Worm (Caenorhabditis elegans): ENCODE measurements around the gene Y81B9A.1.

Y81B9A.1 gene

DNA sequence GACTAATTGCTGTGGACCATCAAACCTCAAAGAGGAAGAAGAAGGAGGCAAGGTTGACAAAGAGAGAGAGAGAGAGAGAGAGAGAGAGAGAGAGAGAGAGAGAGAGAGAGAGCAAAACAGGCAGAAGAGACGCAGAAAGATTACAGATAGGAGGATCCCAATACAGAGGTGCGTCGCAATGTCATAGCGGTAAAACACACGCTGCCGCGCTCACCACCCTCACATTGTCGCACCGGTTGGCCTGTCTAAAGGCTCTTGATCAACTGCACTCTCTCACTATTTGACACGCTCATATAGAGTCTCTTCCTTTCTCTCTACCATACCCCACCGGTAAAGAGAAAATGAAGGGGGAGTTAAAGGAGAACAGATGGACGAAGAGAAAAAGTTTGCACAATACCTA lies 33.0 kb downstream of the Y81B9A.1 start:
- TF ChIP-seq C06A6.2 (GFP tag; conservative IDR thresholded peaks at IDR 0.05): no peak
- TF ChIP-seq K12H6.12 (tag; optimal IDR thresholded peaks at IDR 0.05): peak; percentile 6
- TF ChIP-seq Y79H2A.3 (GFP tag; conservative IDR thresholded peaks at IDR 0.05): no peak
- no peak for TF ChIP-seq hrde-1 (tag; optimal IDR thresholded peaks at IDR 0.05; ENCODE audit: borderline replicate concordance)
- TF ChIP-seq F57C9.4 (tag; optimal IDR thresholded peaks at IDR 0.05): no peak
- TF ChIP-seq Y53G8AR.9 (GFP tag; conservative IDR thresholded peaks at IDR 0.05): 0 out of 2 replicates have a peak, but pooled peaks have one; percentile 37
- no peak for TF ChIP-seq ekl-4 (GFP tag; IDR thresholded peaks at IDR 0.05)
- no peak for TF ChIP-seq akir-1 (GFP tag; optimal IDR thresholded peaks at IDR 0.05)
- no peak for TF ChIP-seq bed-2 (GFP tag; IDR thresholded peaks at IDR 0.05)
- TF ChIP-seq hlh-26 (GFP tag; conservative IDR thresholded peaks at IDR 0.05): no peak
- TF ChIP-seq F39B2.1 (GFP tag; IDR thresholded peaks at IDR 0.05): no peak
- TF ChIP-seq zfh-2 (GFP tag; conservative IDR thresholded peaks at IDR 0.05): peak; percentile 78
- peak; percentile 13 for TF ChIP-seq tbp1 (GFP tag; optimal IDR thresholded peaks at IDR 0.05)
- TF ChIP-seq ceh-27 (GFP tag; optimal IDR thresholded peaks at IDR 0.05): peak; percentile 41
- 0 out of 2 replicates have a peak, but pooled peaks have one; percentile 18 for TF ChIP-seq hmg-20 (GFP tag; IDR thresholded peaks at IDR 0.05)
- TF ChIP-seq F23B12.7 (tag; optimal IDR thresholded peaks at IDR 0.05; ENCODE audit: insufficient read depth): no peak
- TF ChIP-seq fkh-3 (tag; optimal IDR thresholded peaks at IDR 0.05): no peak
- TF ChIP-seq nhr-80 (tag; optimal IDR thresholded peaks at IDR 0.05): peak; percentile 86
- TF ChIP-seq cebp-1 (GFP tag; IDR thresholded peaks at IDR 0.05): no peak
- TF ChIP-seq cebp-1 (tag; optimal IDR thresholded peaks at IDR 0.05): peak; percentile 53
- peak; percentile 68; the same call in 1 of the 2 replicates for TF ChIP-seq dox-1 (GFP tag; IDR thresholded peaks at IDR 0.05)
- TF ChIP-seq madf-6 (GFP tag; IDR thresholded peaks at IDR 0.05): no peak
- no peak for TF ChIP-seq rcor-1 (GFP tag; IDR thresholded peaks at IDR 0.05)
- TF ChIP-seq madf-8 (GFP tag; conservative IDR thresholded peaks at IDR 0.05): no peak
- no peak for TF ChIP-seq lin-26 (GFP tag; IDR thresholded peaks at IDR 0.05)
- no peak for TF ChIP-seq mes-4 (tag; optimal IDR thresholded peaks at IDR 0.05)
- TF ChIP-seq zim-3 (tag; optimal IDR thresholded peaks at IDR 0.05): no peak
- TF ChIP-seq nfyb-1 (GFP tag; IDR thresholded peaks at IDR 0.05): no peak
- peak; percentile 89 for TF ChIP-seq hmg-1.2 (GFP tag; IDR thresholded peaks at IDR 0.05)
- no peak for TF ChIP-seq him-1 (tag; optimal IDR thresholded peaks at IDR 0.05)
- TF ChIP-seq lsy-27 (tag; optimal IDR thresholded peaks at IDR 0.05; ENCODE audit: borderline replicate concordance, insufficient read depth): no peak
- peak; percentile 38; the same call in 1 of the 2 replicates for TF ChIP-seq pbrm-1 (GFP tag; IDR thresholded peaks at IDR 0.05)
- TF ChIP-seq die-1 (tag; optimal IDR thresholded peaks at IDR 0.05): no peak

DNA sequence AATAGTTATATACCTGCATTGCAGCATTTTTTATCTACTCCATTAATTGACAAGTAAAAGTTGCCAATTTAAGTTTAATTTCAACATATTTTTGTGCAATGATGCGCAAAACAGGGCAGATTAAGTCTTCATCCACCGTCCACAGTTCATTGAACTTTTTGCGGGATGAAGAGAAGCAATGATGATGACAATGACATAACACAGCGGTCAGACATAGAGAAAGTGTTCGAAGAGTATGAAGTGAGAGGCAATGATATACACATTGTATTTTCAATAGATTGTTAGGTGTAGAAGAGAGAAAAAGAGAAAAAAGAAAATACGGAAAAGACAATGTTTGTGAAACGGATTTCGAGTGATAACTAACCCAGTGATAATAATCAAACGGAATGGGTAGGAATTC lies 34.7 kb downstream of the Y81B9A.1 start:
- TF ChIP-seq nhr-179 (tag; optimal IDR thresholded peaks at IDR 0.05): no peak

DNA sequence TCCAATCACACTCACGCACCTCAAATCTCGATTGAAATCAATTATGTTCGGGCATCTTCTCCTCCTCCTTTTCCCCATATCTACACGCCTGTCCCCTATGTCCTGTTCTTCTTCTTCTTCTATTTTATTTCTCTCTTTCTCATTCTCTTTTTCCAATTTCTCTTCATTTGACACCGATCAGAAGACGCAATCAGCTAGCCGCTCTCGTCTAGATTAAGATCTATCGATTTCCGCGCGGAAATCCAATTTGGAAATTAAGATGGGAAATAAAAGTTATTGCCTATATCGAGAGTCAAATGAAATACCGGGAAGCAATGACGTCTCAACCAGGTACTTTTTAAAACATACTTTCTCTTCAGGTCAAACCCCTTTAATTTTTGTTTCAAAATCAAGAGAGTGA lies 36.2 kb downstream of the Y81B9A.1 start:
- no peak for TF ChIP-seq mes-4 (tag; optimal IDR thresholded peaks at IDR 0.05)
- TF ChIP-seq attf-5 (GFP tag; optimal IDR thresholded peaks at IDR 0.05): no peak
- no peak for TF ChIP-seq F37B4.10 (GFP tag; IDR thresholded peaks at IDR 0.05)
- no peak for TF ChIP-seq lsl-1 (GFP tag; optimal IDR thresholded peaks at IDR 0.05)
- no peak for TF ChIP-seq unc-62 (GFP tag; optimal IDR thresholded peaks at IDR 0.05)
- TF ChIP-seq nfya-2 (GFP tag; IDR thresholded peaks at IDR 0.05): no peak
- no peak for TF ChIP-seq ccch-3 (GFP tag; optimal IDR thresholded peaks at IDR 0.05)
- no peak for TF ChIP-seq ceh-40 (GFP tag; IDR thresholded peaks at IDR 0.05)
- TF ChIP-seq lir-1 (GFP tag; conservative IDR thresholded peaks at IDR 0.05): no peak
- no peak for TF ChIP-seq ztf-3 (GFP tag; optimal IDR thresholded peaks at IDR 0.05)
- no peak for TF ChIP-seq Y95B8A.8 (GFP tag; IDR thresholded peaks at IDR 0.05)
